Fruit fly (Drosophila melanogaster) whole organism, wandering third instar larva: Measurements from ENCODE around the gene Mayo.

Experiments
- Abd-B ChIP-seq: fragments of >200 bp; optimal IDR thresholded peaks from 2 replicates; lab custom pipeline; 2017; ENCODE audit warnings: missing biosample characterization, missing genetic modification characterization
- Dfd ChIP-seq: fragments of >200 bp; optimal IDR thresholded peaks from 2 replicates; lab custom pipeline; 2017; ENCODE audit warnings: missing biosample characterization, missing genetic modification characterization
- Dif ChIP-seq: fragments of 200-275, 200-300 bp; sonication (Bioruptor generic); optimal IDR thresholded peaks from 2 replicates; lab custom pipeline; 2018; ENCODE audit warnings: missing biosample characterization, missing genetic modification characterization; ENCODE audit not compliant: partially characterized antibody
- Hr78 ChIP-seq: fragments of >200 bp; optimal IDR thresholded peaks from 2 replicates; lab custom pipeline; 2017; ENCODE audit warnings: missing biosample characterization, missing genetic modification characterization
- brk ChIP-seq: fragments of 200-800 bp; sonication (Bioruptor generic); optimal IDR thresholded peaks from 2 replicates; lab custom pipeline; 2016; ENCODE audit warnings: missing biosample characterization, mild to moderate bottlenecking, missing genetic modification characterization
- dl ChIP-seq, 2 experiments: fragments of 175-275, 200-275 bp in 1 of 2; fragments of 200-275 bp in 1 of 2; sonication (Bioruptor generic); optimal IDR thresholded peaks; lab custom pipeline; 2018; ENCODE audit warnings: mild to moderate bottlenecking in 2 of 2, missing biosample characterization in 2 of 2, missing genetic modification characterization in 2 of 2, moderate library complexity in 2 of 2; ENCODE audit not compliant: partially characterized antibody in 2 of 2, insufficient read depth in 1 of 2
- fru ChIP-seq: fragments of 200-800 bp; sonication (Bioruptor generic); optimal IDR thresholded peaks from 3 replicates; lab custom pipeline; 2016; ENCODE audit warnings: missing biosample characterization, mild to moderate bottlenecking, missing genetic modification characterization
- lola ChIP-seq: fragments of >200 bp; optimal IDR thresholded peaks from 2 replicates; lab custom pipeline; 2017; ENCODE audit warnings: missing biosample characterization, missing genetic modification characterization
- usp ChIP-seq: fragments of >200 bp; optimal IDR thresholded peaks from 2 replicates; lab custom pipeline; 2017; ENCODE audit warnings: missing biosample characterization, missing genetic modification characterization
- woc ChIP-seq: sonication (Bioruptor generic); optimal IDR thresholded peaks from 2 replicates; lab custom pipeline; 2016; ENCODE audit warnings: missing biosample characterization, mild to moderate bottlenecking, missing genetic modification characterization

dm6 chr3R:31134056-31134455, 25.1 kb upstream of the Mayo start, which contains the start of gene Gycbeta100B:
- no peak for TF ChIP-seq brk (GFP tag; lab: Kevin White, UChicago)
- no peak for TF ChIP-seq fru (GFP tag; lab: Kevin White, UChicago)
- no peak for TF ChIP-seq woc (GFP tag; lab: Kevin White, UChicago)
- TF ChIP-seq Dif (GFP tag; lab: Kevin White, UChicago) = no peak
- TF ChIP-seq usp (GFP tag; lab: Kevin White, UChicago) = no peak
- TF ChIP-seq lola (GFP tag; lab: Kevin White, UChicago) = no peak
- TF ChIP-seq Hr78 = no peak
- no peak for TF ChIP-seq dl (GFP tag; optimal IDR thresholded peaks at IDR 0.05; lab: Kevin White, UChicago; ENCODE audit: insufficient read depth in 1 of 2, partially characterized antibody in 2 of 2)
- no peak for TF ChIP-seq Abd-B (GFP tag; lab: Kevin White, UChicago)
- TF ChIP-seq Dfd (GFP tag; lab: Kevin White, UChicago) = no peak
